Worm (Caenorhabditis elegans) whole organism, L2 larva: ENCODE results near the gene str-153.

Source experiments
- R02D3.7 ChIP-seq: fragments of 150-350 bp; optimal IDR thresholded peaks from 2 replicates; lab custom pipeline; 2014; ENCODE audit warnings: missing biosample characterization, missing genetic modification characterization
- aly-2 ChIP-seq: fragments of 150-350 bp; optimal IDR thresholded peaks from 2 replicates; lab custom pipeline; 2014; ENCODE audit warnings: missing biosample characterization, missing genetic modification characterization
- blmp-1 ChIP-seq: sonication (generic microtip); optimal IDR thresholded peaks from 2 replicates; lab custom pipeline; 2017; ENCODE audit warnings: missing genetic modification characterization, mild to moderate bottlenecking, missing compliant biosample characterization, antibody characterized with exemption, moderate library complexity; ENCODE audit not compliant: insufficient read depth
- elt-3 ChIP-seq: sonication (generic microtip); optimal IDR thresholded peaks from 2 replicates; lab custom pipeline; 2017; ENCODE audit warnings: missing biosample characterization, missing genetic modification characterization
- lin-11 ChIP-seq: fragments of 150-350 bp; sonication (generic microtip); optimal IDR thresholded peaks from 2 replicates; lab custom pipeline; 2014; ENCODE audit warnings: missing biosample characterization, missing genetic modification characterization, inconsistent platforms, mixed read lengths
- mdl-1 ChIP-seq, 2 experiments: fragments of 150-350 bp in 1 of 2; sonication (generic microtip) in 1 of 2; optimal IDR thresholded peaks; 2 replicates each; lab custom pipeline; 2017; ENCODE audit warnings: missing biosample characterization in 2 of 2, missing genetic modification characterization in 2 of 2
- nhr-10 ChIP-seq: sonication (generic microtip); optimal IDR thresholded peaks from 2 replicates; lab custom pipeline; 2017; ENCODE audit warnings: missing biosample characterization, missing genetic modification characterization
- nhr-21 ChIP-seq: fragments of 150-350 bp; optimal IDR thresholded peaks from 2 replicates; lab custom pipeline; 2014; ENCODE audit warnings: missing biosample characterization, missing genetic modification characterization
- nhr-6 ChIP-seq: fragments of 150-350 bp; optimal IDR thresholded peaks from 2 replicates; lab custom pipeline; 2014; ENCODE audit warnings: missing biosample characterization, missing genetic modification characterization
- sma-3 ChIP-seq: sonication (generic microtip); optimal IDR thresholded peaks from 2 replicates; lab custom pipeline; 2016; ENCODE audit warnings: missing genetic modification reagents, missing genetic modification characterization, missing compliant biosample characterization
- unc-39 ChIP-seq: fragments of 150-350 bp; optimal IDR thresholded peaks from 2 replicates; lab custom pipeline; 2014; ENCODE audit warnings: missing biosample characterization, missing genetic modification characterization
- unc-55 ChIP-seq: fragments of 150-350 bp; sonication (generic microtip); optimal IDR thresholded peaks from 3 replicates; lab custom pipeline; 2014; ENCODE audit warnings: missing biosample characterization, missing genetic modification reagents, missing genetic modification characterization
- unc-62 ChIP-seq: fragments of 150-350 bp; optimal IDR thresholded peaks from 2 replicates; lab custom pipeline; 2014; ENCODE audit warnings: missing biosample characterization, missing genetic modification reagents, missing genetic modification characterization
- zag-1 ChIP-seq: fragments of 150-350 bp; optimal IDR thresholded peaks from 2 replicates; lab custom pipeline; 2014; ENCODE audit warnings: missing biosample characterization, missing genetic modification characterization

Gene str-153

DNA sequence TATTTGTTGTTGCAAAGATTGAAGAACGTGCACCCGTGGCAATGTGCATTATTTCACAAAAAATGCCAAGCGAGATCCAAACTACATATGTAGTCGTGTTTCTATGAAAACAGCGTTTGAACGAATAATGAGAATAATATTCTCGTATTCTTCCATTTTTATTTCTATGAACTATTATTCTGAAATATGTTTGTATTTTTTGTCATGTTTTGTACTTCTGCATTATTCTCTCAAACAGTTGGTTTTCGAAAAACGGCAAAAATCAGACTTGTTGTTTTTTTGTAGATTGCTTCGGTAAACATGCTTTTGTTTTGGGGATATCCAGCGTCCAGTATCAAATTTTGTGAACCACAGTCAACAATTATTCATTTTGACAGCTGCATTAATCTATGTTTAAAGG lies 52.0 kb downstream of the str-153 start, which contains the start of gene clec-177:
TSS of gene clec-177 (plus strand) at position 301 of the 400 bp plus-strand sequence.
- TF ChIP-seq unc-39 = no peak
- no peak for TF ChIP-seq unc-62 (GFP tag; lab: Kevin White, UChicago)
- no peak for TF ChIP-seq blmp-1 (tag; lab: Kevin White, UChicago)
- no peak for TF ChIP-seq unc-55
- no peak for TF ChIP-seq zag-1
- no peak for TF ChIP-seq nhr-6 (tag; lab: Kevin White, UChicago)
- no peak for TF ChIP-seq nhr-10 (tag; lab: Kevin White, UChicago)
- no peak for TF ChIP-seq nhr-21 (tag; lab: Kevin White, UChicago)
- no peak for TF ChIP-seq lin-11 (tag; lab: Kevin White, UChicago)
- no peak for TF ChIP-seq aly-2 (tag; lab: Kevin White, UChicago)
- no peak for TF ChIP-seq sma-3
- TF ChIP-seq elt-3 (tag; lab: Kevin White, UChicago) = no peak
- no peak for TF ChIP-seq R02D3.7 (tag; lab: Kevin White, UChicago)
- TF ChIP-seq mdl-1 (tag; optimal IDR thresholded peaks at IDR 0.05; lab: Kevin White, UChicago) = no peak
